Worm (Caenorhabditis elegans) whole organism, L3 larva: ENCODE results near the gene ttc-39B.

Source experiments
- R02D3.7 ChIP-seq: fragments of 150-350 bp; optimal IDR thresholded peaks from 2 replicates; lab custom pipeline; 2014; ENCODE audit warnings: missing biosample characterization, missing genetic modification characterization
- ZK546.5 ChIP-seq: sonication (generic microtip); optimal IDR thresholded peaks from 2 replicates; lab custom pipeline; 2017; ENCODE audit warnings: missing biosample characterization, missing genetic modification characterization
- aly-2 ChIP-seq: fragments of 150-350 bp; optimal IDR thresholded peaks from 2 replicates; lab custom pipeline; 2014; ENCODE audit warnings: missing biosample characterization, missing genetic modification characterization
- ama-1 ChIP-seq: fragments of 150-350 bp; optimal IDR thresholded peaks from 2 replicates; lab custom pipeline; 2018
- ceh-16 ChIP-seq: sonication (generic microtip); optimal IDR thresholded peaks from 2 replicates; lab custom pipeline; 2017; ENCODE audit warnings: missing biosample characterization, missing genetic modification characterization
- ceh-82 ChIP-seq: fragments of 150-350 bp; optimal IDR thresholded peaks from 2 replicates; lab custom pipeline; 2014; ENCODE audit warnings: missing biosample characterization, missing genetic modification characterization
- ceh-9 ChIP-seq: sonication (generic microtip); optimal IDR thresholded peaks from 2 replicates; lab custom pipeline; 2018; ENCODE audit warnings: missing biosample characterization, missing genetic modification characterization
- daf-12 ChIP-seq: fragments of 150-350 bp; optimal IDR thresholded peaks from 2 replicates; lab custom pipeline; 2014; ENCODE audit warnings: missing biosample characterization, missing genetic modification reagents, missing genetic modification characterization
- egl-27 ChIP-seq: sonication (generic microtip); optimal IDR thresholded peaks from 4 replicates; lab custom pipeline; 2017; ENCODE audit warnings: missing biosample characterization, missing genetic modification reagents, missing genetic modification characterization
- egl-5 ChIP-seq: fragments of 150-350 bp; optimal IDR thresholded peaks from 2 replicates; lab custom pipeline; 2017; ENCODE audit warnings: missing biosample characterization, missing genetic modification reagents, missing genetic modification characterization, inconsistent platforms
- elt-1 ChIP-seq: fragments of 150-350 bp; optimal IDR thresholded peaks from 2 replicates; lab custom pipeline; 2014; ENCODE audit warnings: missing biosample characterization, missing genetic modification characterization
- elt-2 ChIP-seq: sonication (generic microtip); optimal IDR thresholded peaks from 2 replicates; lab custom pipeline; 2016; ENCODE audit warnings: missing genetic modification reagents, mild to moderate bottlenecking, missing genetic modification characterization, missing compliant biosample characterization
- elt-3 ChIP-seq, 3 experiments: fragments of 150-350 bp in 1 of 3; sonication (generic microtip) in 2 of 3; optimal IDR thresholded peaks; 2 replicates in 2 of 3; 4 replicates in 1 of 3; lab custom pipeline; 2014 to 2017; ENCODE audit warnings: missing biosample characterization in 3 of 3, missing genetic modification characterization in 3 of 3
- eor-1 ChIP-seq, 2 experiments: fragments of 150-350 bp; optimal IDR thresholded peaks; 2 replicates each; lab custom pipeline; 2014 to 2018; ENCODE audit warnings: missing biosample characterization in 2 of 2, missing genetic modification characterization in 2 of 2
- fkh-2 ChIP-seq: fragments of 150-350 bp; optimal IDR thresholded peaks from 2 replicates; lab custom pipeline; 2014; ENCODE audit warnings: missing biosample characterization, missing genetic modification reagents, missing genetic modification characterization
- fos-1 ChIP-seq: fragments of 150-350 bp; optimal IDR thresholded peaks from 2 replicates; lab custom pipeline; 2014; ENCODE audit warnings: missing biosample characterization, missing genetic modification characterization
- hmg-11 ChIP-seq: sonication (generic microtip); optimal IDR thresholded peaks from 2 replicates; lab custom pipeline; 2016; ENCODE audit warnings: missing genetic modification characterization, missing compliant biosample characterization
- jun-1 ChIP-seq: fragments of 150-350 bp; optimal IDR thresholded peaks from 2 replicates; lab custom pipeline; 2014; ENCODE audit warnings: missing biosample characterization, missing genetic modification reagents, missing genetic modification characterization
- lin-15B ChIP-seq: fragments of 150-350 bp; optimal IDR thresholded peaks from 2 replicates; lab custom pipeline; 2014; ENCODE audit warnings: missing biosample characterization, missing genetic modification characterization
- lin-39 ChIP-seq: fragments of 150-350 bp; optimal IDR thresholded peaks from 2 replicates; lab custom pipeline; 2018; ENCODE audit warnings: missing biosample characterization, missing genetic modification reagents, missing genetic modification characterization
- lsy-12 ChIP-seq: sonication (generic microtip); optimal IDR thresholded peaks from 2 replicates; lab custom pipeline; 2016; ENCODE audit warnings: mild to moderate bottlenecking, missing genetic modification characterization, missing compliant biosample characterization
- mdl-1 ChIP-seq: fragments of 150-350 bp; optimal IDR thresholded peaks from 2 replicates; lab custom pipeline; 2014; ENCODE audit warnings: missing biosample characterization, missing genetic modification characterization
- mml-1 ChIP-seq: fragments of 150-350 bp; sonication (generic microtip); optimal IDR thresholded peaks from 3 replicates; lab custom pipeline; 2014; ENCODE audit warnings: missing biosample characterization, missing genetic modification characterization
- nfya-1 ChIP-seq: sonication (generic microtip); optimal IDR thresholded peaks from 2 replicates; lab custom pipeline; 2017; ENCODE audit warnings: missing genetic modification characterization, mild to moderate bottlenecking, missing compliant biosample characterization, antibody characterized with exemption, moderate library complexity; ENCODE audit not compliant: insufficient read depth
- nhr-11 ChIP-seq: fragments of 150-350 bp; optimal IDR thresholded peaks from 2 replicates; lab custom pipeline; 2014; ENCODE audit warnings: missing biosample characterization, missing genetic modification characterization
- nhr-12 ChIP-seq: fragments of 150-350 bp; optimal IDR thresholded peaks from 2 replicates; lab custom pipeline; 2014; ENCODE audit warnings: missing biosample characterization, missing genetic modification characterization
- nhr-23 ChIP-seq: fragments of 150-350 bp; optimal IDR thresholded peaks from 2 replicates; lab custom pipeline; 2014; ENCODE audit warnings: missing biosample characterization, missing genetic modification reagents, missing genetic modification characterization
- nhr-237 ChIP-seq: fragments of 150-350 bp; optimal IDR thresholded peaks from 2 replicates; lab custom pipeline; 2014; ENCODE audit warnings: missing biosample characterization, missing genetic modification characterization
- nhr-25 ChIP-seq: sonication (generic microtip); optimal IDR thresholded peaks from 2 replicates; lab custom pipeline; 2017; ENCODE audit warnings: missing biosample characterization, missing genetic modification characterization
- nhr-28 ChIP-seq: fragments of 150-350 bp; optimal IDR thresholded peaks from 2 replicates; lab custom pipeline; 2014; ENCODE audit warnings: missing biosample characterization, missing genetic modification characterization
- nhr-43 ChIP-seq: sonication (generic microtip); optimal IDR thresholded peaks from 2 replicates; lab custom pipeline; 2016; ENCODE audit warnings: mild to moderate bottlenecking, missing genetic modification characterization, missing compliant biosample characterization; ENCODE audit not compliant: poor library complexity, severe bottlenecking
- nhr-67 ChIP-seq: fragments of 150-350 bp; optimal IDR thresholded peaks from 2 replicates; lab custom pipeline; 2014; ENCODE audit warnings: missing biosample characterization, missing genetic modification characterization
- nhr-77 ChIP-seq: fragments of 150-350 bp; optimal IDR thresholded peaks from 2 replicates; lab custom pipeline; 2014; ENCODE audit warnings: missing biosample characterization, missing genetic modification characterization
- pha-4 ChIP-seq: fragments of 150-350 bp; optimal IDR thresholded peaks from 2 replicates; lab custom pipeline; 2014; ENCODE audit warnings: missing biosample characterization, missing genetic modification reagents, missing genetic modification characterization
- pqm-1 ChIP-seq: fragments of 150-350 bp; optimal IDR thresholded peaks from 2 replicates; lab custom pipeline; 2017; ENCODE audit warnings: missing biosample characterization, missing genetic modification characterization, inconsistent platforms
- sea-2 ChIP-seq: fragments of 150-350 bp; sonication (generic microtip); optimal IDR thresholded peaks from 4 replicates; lab custom pipeline; 2014; ENCODE audit warnings: missing biosample characterization, missing genetic modification reagents, missing genetic modification characterization
- skn-1 ChIP-seq: fragments of 150-350 bp; optimal IDR thresholded peaks from 2 replicates; lab custom pipeline; 2014; ENCODE audit warnings: missing biosample characterization, missing genetic modification characterization
- snpc-4 ChIP-seq: fragments of 150-350 bp; optimal IDR thresholded peaks from 2 replicates; lab custom pipeline; 2014; ENCODE audit warnings: missing biosample characterization, missing genetic modification characterization
- tbx-2 ChIP-seq: sonication (generic microtip); optimal IDR thresholded peaks from 2 replicates; lab custom pipeline; 2016; ENCODE audit warnings: mild to moderate bottlenecking, missing genetic modification characterization, missing compliant biosample characterization
- unc-62 ChIP-seq: fragments of 150-350 bp; sonication (generic microtip); optimal IDR thresholded peaks from 4 replicates; lab custom pipeline; 2014; ENCODE audit warnings: missing biosample characterization, missing genetic modification reagents, missing genetic modification characterization
- zag-1 ChIP-seq: fragments of 150-350 bp; optimal IDR thresholded peaks from 2 replicates; lab custom pipeline; 2014; ENCODE audit warnings: missing biosample characterization, missing genetic modification characterization
- ztf-11 ChIP-seq: fragments of 150-350 bp; optimal IDR thresholded peaks from 2 replicates; lab custom pipeline; 2014; ENCODE audit warnings: missing biosample characterization, missing genetic modification characterization
- ztf-4 ChIP-seq: fragments of 150-350 bp; optimal IDR thresholded peaks from 2 replicates; lab custom pipeline; 2014; ENCODE audit warnings: missing biosample characterization, missing genetic modification characterization

Gene ttc-39B

DNA sequence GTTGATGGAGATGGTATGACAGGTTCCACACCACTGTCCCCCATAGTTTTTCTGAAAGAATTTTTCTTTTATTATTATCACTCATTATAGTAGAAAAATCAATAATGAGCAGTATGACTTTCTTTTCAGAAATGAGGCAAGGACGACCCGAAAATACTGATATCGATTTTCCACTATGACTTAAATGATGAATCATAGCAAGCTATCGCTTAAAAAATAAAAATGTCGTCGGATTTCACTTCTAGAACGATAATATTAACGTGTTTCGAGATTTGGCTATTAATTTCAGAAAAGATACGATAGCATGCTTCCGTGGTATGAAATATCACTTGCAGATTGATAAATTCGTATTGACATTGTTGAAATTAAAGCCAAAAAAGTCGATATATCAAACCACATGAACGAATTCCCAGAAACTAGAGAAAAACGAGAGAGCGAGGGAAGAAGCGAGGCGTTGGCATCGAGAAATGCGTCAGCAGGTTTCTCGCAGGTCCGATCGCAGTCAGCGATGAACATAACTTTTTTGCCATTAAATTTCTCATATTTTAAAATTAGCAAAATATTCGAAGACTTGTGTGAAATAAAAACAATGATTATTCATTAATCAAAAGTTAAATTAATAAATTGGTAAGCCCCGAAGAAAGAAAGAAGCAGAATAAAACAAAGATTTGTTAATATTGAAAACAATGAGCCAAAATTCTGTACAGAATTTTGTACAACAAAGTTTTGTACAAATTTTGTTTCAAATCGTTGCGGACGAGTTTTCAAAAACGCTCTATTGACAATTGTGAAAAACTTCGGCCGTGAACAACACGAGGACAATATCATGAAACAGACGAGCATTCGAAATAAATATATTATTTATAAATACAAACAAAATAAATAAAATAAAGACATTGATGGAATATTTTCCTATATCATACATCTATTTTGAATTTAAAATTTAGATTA is 21.9 kb upstream of the ttc-39B start, which contains the start of gene C32D5.11 (continued):
- TF ChIP-seq nhr-23: peak; percentile 79
- TF ChIP-seq mml-1 (tag; lab: Kevin White, UChicago): no peak
- TF ChIP-seq daf-12 (tag; lab: Kevin White, UChicago): no peak
- TF ChIP-seq nhr-77 (tag; lab: Kevin White, UChicago): no peak
- TF ChIP-seq ceh-82 (tag; lab: Kevin White, UChicago): no peak
- no peak for TF ChIP-seq sea-2 (GFP tag; lab: Kevin White, UChicago)
- no peak for TF ChIP-seq egl-5 (tag; lab: Kevin White, UChicago)
- peak; percentile 49 for TF ChIP-seq elt-1 (tag; lab: Kevin White, UChicago)

ce11 chrII:6351887-6352286 is 18.1 kb upstream of the ttc-39B start, which contains the start of gene C32D5.10:
C32D5.10 (minus strand) TSS chrII:6351987.
- TF ChIP-seq nhr-25 (no peak), nhr-23 (peak; percentile 13), ztf-11 (tag; lab: Kevin White, UChicago) (no peak), nhr-237 (tag; lab: Kevin White, UChicago) (no peak)

- no peak for TF ChIP-seq skn-1 (tag; lab: Kevin White, UChicago)
- TF ChIP-seq ceh-9 (tag; lab: Kevin White, UChicago): no peak
- TF ChIP-seq unc-62 (GFP tag; lab: Kevin White, UChicago): no peak
- TF ChIP-seq aly-2 (tag; lab: Kevin White, UChicago): no peak
- no peak for TF ChIP-seq mml-1 (tag; lab: Kevin White, UChicago)
- TF ChIP-seq tbx-2 (tag; lab: Kevin White, UChicago): no peak
- TF ChIP-seq nhr-28 (tag; lab: Kevin White, UChicago): no peak
- no peak for TF ChIP-seq snpc-4 (tag; lab: Kevin White, UChicago)
- TF ChIP-seq zag-1: no peak
- no peak for TF ChIP-seq lin-15B (tag; lab: Kevin White, UChicago)
- TF ChIP-seq nhr-11: no peak
- TF ChIP-seq ceh-82 (tag; lab: Kevin White, UChicago): no peak
- TF ChIP-seq nhr-12 (tag; lab: Kevin White, UChicago): no peak
- TF ChIP-seq elt-2 (tag; lab: Kevin White, UChicago): no peak
- TF ChIP-seq nhr-25: no peak
- no peak for TF ChIP-seq daf-12 (tag; lab: Kevin White, UChicago)
Measured at ce11 chrII:6349968-6350367, 16.2 kb upstream of the ttc-39B start.

- TF ChIP-seq ztf-11 (tag; lab: Kevin White, UChicago): no peak
- TF ChIP-seq elt-2 (tag; lab: Kevin White, UChicago): peak; percentile 87
- TF ChIP-seq daf-12 (tag; lab: Kevin White, UChicago): no peak
- TF ChIP-seq aly-2 (tag; lab: Kevin White, UChicago): no peak
- TF ChIP-seq mml-1 (tag; lab: Kevin White, UChicago): no peak
- TF ChIP-seq egl-27 (tag; lab: Kevin White, UChicago): peak; percentile 50
- TF ChIP-seq pha-4: peak; percentile 94
- TF ChIP-seq eor-1 (tag; optimal IDR thresholded peaks at IDR 0.05; lab: Kevin White, UChicago): no peak
- peak; percentile 93 for TF ChIP-seq nhr-23
- TF ChIP-seq lin-39 (tag; lab: Kevin White, UChicago): peak; percentile 92
- TF ChIP-seq nhr-43 (tag; lab: Kevin White, UChicago): peak; percentile 85
- peak; percentile 66 for TF ChIP-seq mdl-1 (tag; lab: Kevin White, UChicago)
- no peak for TF ChIP-seq nhr-237 (tag; lab: Kevin White, UChicago)
- peak; percentile 18 for TF ChIP-seq nhr-77 (tag; lab: Kevin White, UChicago)
- TF ChIP-seq ceh-16 (tag; lab: Kevin White, UChicago): no peak
- peak; percentile 75 for TF ChIP-seq pqm-1 (tag; lab: Kevin White, UChicago)
- TF ChIP-seq elt-3 (tag; optimal IDR thresholded peaks at IDR 0.05; lab: Kevin White, UChicago): no peak
- peak; percentile 74 for TF ChIP-seq elt-1 (tag; lab: Kevin White, UChicago)
- TF ChIP-seq lin-15B (tag; lab: Kevin White, UChicago): peak; percentile 83
- TF ChIP-seq hmg-11 (tag; lab: Kevin White, UChicago): peak; percentile 94
- TF ChIP-seq R02D3.7 (tag; lab: Kevin White, UChicago): peak; percentile 55
- no peak for TF ChIP-seq snpc-4 (tag; lab: Kevin White, UChicago)
- no peak for TF ChIP-seq ceh-9 (tag; lab: Kevin White, UChicago)
- peak; percentile 94 for TF ChIP-seq jun-1 (tag; lab: Kevin White, UChicago)
- TF ChIP-seq nhr-67 (tag; lab: Kevin White, UChicago): no peak
- no peak for TF ChIP-seq ceh-82 (tag; lab: Kevin White, UChicago)
- peak; percentile 98 for TF ChIP-seq ama-1 (lab: Kevin White, UChicago)
- TF ChIP-seq nhr-11: peak; percentile 81
- peak; percentile 79 for TF ChIP-seq lsy-12 (tag; lab: Kevin White, UChicago)
- TF ChIP-seq fkh-2: no peak
- TF ChIP-seq unc-62 (GFP tag; lab: Kevin White, UChicago): peak; percentile 71
- TF ChIP-seq ZK546.5 (tag; lab: Kevin White, UChicago): no peak
- TF ChIP-seq ztf-4 (tag; lab: Kevin White, UChicago): no peak
- TF ChIP-seq fos-1: no peak
- no peak for TF ChIP-seq nhr-12 (tag; lab: Kevin White, UChicago)
- TF ChIP-seq nfya-1 (tag; lab: Kevin White, UChicago): peak; percentile 94
Measured at ce11 chrII:6348360-6348759, 14.6 kb upstream of the ttc-39B start.
